Worm (Caenorhabditis elegans): Measurements from ENCODE around the gene clc-24.

DNA sequence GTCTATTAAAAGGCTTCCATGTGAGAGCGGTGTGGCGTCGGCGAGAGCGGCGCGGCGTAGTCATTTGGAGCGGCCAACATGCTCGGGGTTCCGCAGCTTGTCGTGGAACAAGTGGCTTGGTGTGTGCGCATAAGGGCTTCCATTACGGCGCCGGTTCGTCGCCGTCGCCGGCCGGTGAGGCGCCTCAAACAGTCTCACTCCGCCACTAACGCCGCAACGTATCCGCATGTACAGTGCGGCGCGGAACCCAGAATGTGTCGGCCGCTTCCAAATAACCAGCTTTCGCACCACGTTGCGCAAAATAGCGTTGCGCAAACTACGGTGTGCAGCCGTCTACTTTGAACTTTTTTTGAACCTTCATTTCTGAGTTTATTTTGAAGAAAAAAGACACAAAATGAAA, 38.9 kb upstream of the clc-24 start:
- TF ChIP-seq elt-4 (tag; optimal IDR thresholded peaks at IDR 0.05) (no peak), ceh-18 (tag; optimal IDR thresholded peaks at IDR 0.05) (no peak), syd-9 (tag; optimal IDR thresholded peaks at IDR 0.05) (no peak), ama-1 (optimal IDR thresholded peaks at IDR 0.05) (no peak), fkh-10 (GFP tag; optimal IDR thresholded peaks at IDR 0.05) (no peak), F13H6.1 (tag; optimal IDR thresholded peaks at IDR 0.05) (no peak), unc-86 (tag; optimal IDR thresholded peaks at IDR 0.05) (no peak), Y22D7AL.16 (tag; optimal IDR thresholded peaks at IDR 0.05) (no peak), nhr-232 (tag; optimal IDR thresholded peaks at IDR 0.05) (no peak), lin-11 (tag; optimal IDR thresholded peaks at IDR 0.05) (no peak), ceh-22 (tag; optimal IDR thresholded peaks at IDR 0.05) (no peak), dmd-4 (tag; optimal IDR thresholded peaks at IDR 0.05; ENCODE audit: borderline replicate concordance) (no peak), fax-1 (tag; optimal IDR thresholded peaks at IDR 0.05) (no peak)

Measured in whole organism, late embryonic.